Worm (Caenorhabditis elegans) whole organism, young adult: Measurements from ENCODE around the gene inpp-4B.

ENCODE experiments used
- fkh-3 ChIP-seq: sonication (generic microtip); optimal IDR thresholded peaks from 2 replicates; lab custom pipeline; 2016; ENCODE audit warnings: mild to moderate bottlenecking, missing genetic modification characterization, missing compliant biosample characterization
- snpc-3.4 ChIP-seq: sonication (generic microtip); optimal IDR thresholded peaks from 2 replicates; lab custom pipeline; 2017; ENCODE audit warnings: missing genetic modification characterization, mild to moderate bottlenecking, missing compliant biosample characterization, antibody characterized with exemption, moderate library complexity, missing genotype, missing genetic modification reagents
- sptf-2 ChIP-seq: fragments of 200-800 bp; sonication (Bioruptor generic); optimal IDR thresholded peaks from 2 replicates; lab custom pipeline; 2018; ENCODE audit warnings: mild to moderate bottlenecking, missing genetic modification characterization, missing compliant biosample characterization

DNA sequence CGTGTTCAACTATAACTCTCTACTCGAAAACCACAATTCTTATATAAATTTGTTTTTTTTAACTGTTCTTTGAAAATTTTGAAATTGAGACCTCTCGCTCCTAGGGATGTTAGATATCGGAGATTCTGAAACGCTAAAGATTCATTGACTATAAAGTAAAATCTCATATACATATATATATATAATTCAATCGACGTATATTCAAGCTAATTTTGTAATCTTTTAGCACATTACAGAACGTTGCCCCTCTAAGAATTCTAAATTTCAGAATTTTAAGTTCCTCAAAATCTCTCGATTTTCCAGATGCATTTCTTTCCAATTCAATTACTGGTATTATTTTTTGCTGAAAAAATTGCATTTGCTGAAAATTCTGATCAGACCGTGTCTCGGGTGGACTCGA is 12.1 kb upstream of the inpp-4B start, which contains the start of gene pad-2:
- no peak for TF ChIP-seq snpc-3.4 (tag; lab: Kevin White, UChicago)
- TF ChIP-seq sptf-2 (GFP tag; lab: Kevin White, UChicago) = no peak
- TF ChIP-seq fkh-3 (tag; lab: Kevin White, UChicago) = no peak
